Worm (Caenorhabditis elegans) whole organism, L2 larva: ENCODE results near the gene T10B5.10.

Source experiments
- ZK546.5 ChIP-seq: sonication (generic microtip); optimal IDR thresholded peaks from 2 replicates; lab custom pipeline; 2017; ENCODE audit warnings: missing biosample characterization, missing genetic modification characterization
- aly-2 ChIP-seq: fragments of 150-350 bp; optimal IDR thresholded peaks from 2 replicates; lab custom pipeline; 2014; ENCODE audit warnings: missing biosample characterization, missing genetic modification characterization
- ama-1 ChIP-seq: fragments of 150-350 bp; optimal IDR thresholded peaks from 2 replicates; lab custom pipeline; 2018; ENCODE audit warnings: inconsistent platforms
- fos-1 ChIP-seq: fragments of 150-350 bp; optimal IDR thresholded peaks from 2 replicates; lab custom pipeline; 2014; ENCODE audit warnings: missing biosample characterization, missing genetic modification characterization
- mab-5 ChIP-seq: fragments of 150-350 bp; optimal IDR thresholded peaks from 2 replicates; lab custom pipeline; 2014; ENCODE audit warnings: missing biosample characterization, missing genetic modification characterization
- sma-9 ChIP-seq, 2 experiments: fragments of 150-350 bp in 1 of 2; sonication (generic microtip) in 1 of 2; optimal IDR thresholded peaks; 2 replicates each; lab custom pipeline; 2014 to 2016; ENCODE audit warnings: missing genetic modification characterization in 2 of 2, mild to moderate bottlenecking in 1 of 2, missing biosample characterization in 1 of 2, missing compliant biosample characterization in 1 of 2, missing genetic modification reagents in 1 of 2, moderate library complexity in 1 of 2
- unc-39 ChIP-seq: fragments of 150-350 bp; optimal IDR thresholded peaks from 2 replicates; lab custom pipeline; 2014; ENCODE audit warnings: missing biosample characterization, missing genetic modification characterization
- unc-62 ChIP-seq: fragments of 150-350 bp; optimal IDR thresholded peaks from 2 replicates; lab custom pipeline; 2014; ENCODE audit warnings: missing biosample characterization, missing genetic modification reagents, missing genetic modification characterization
- zag-1 ChIP-seq: fragments of 150-350 bp; optimal IDR thresholded peaks from 2 replicates; lab custom pipeline; 2014; ENCODE audit warnings: missing biosample characterization, missing genetic modification characterization
- ztf-11 ChIP-seq: sonication (generic microtip); optimal IDR thresholded peaks from 2 replicates; lab custom pipeline; 2017; ENCODE audit warnings: missing biosample characterization, missing genetic modification characterization
- ztf-4 ChIP-seq: fragments of 150-350 bp; optimal IDR thresholded peaks from 2 replicates; lab custom pipeline; 2014; ENCODE audit warnings: missing biosample characterization, missing genetic modification characterization

DNA sequence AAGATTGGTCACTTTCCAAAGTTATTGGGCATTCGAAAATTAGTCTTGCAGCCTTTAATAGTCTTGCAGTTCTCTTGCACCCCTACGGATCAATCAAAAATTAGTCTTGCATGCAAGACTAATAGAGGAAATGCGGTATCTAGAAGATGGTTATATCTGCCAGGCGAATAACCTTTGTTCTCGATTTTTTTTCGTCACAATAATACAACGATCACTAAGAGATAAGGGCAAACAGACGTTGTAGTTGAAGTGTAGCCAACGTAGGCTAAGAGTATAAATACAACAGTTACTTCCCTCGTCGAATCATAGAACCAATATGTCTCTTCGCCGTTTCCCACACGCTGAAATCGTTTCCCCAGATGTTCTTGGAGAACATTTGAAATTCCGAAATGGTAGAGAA is 14.3 kb downstream of the T10B5.10 start, which contains the start of gene T10B5.8:
- TF ChIP-seq aly-2 (tag; lab: Kevin White, UChicago) (no peak), ZK546.5 (no peak), zag-1 (tag; lab: Kevin White, UChicago) (no peak), ama-1 (no peak), fos-1 (tag; lab: Kevin White, UChicago) (no peak), ztf-11 (tag; lab: Kevin White, UChicago) (no peak), unc-62 (no peak), mab-5 (tag; lab: Kevin White, UChicago) (no peak), sma-9 (GFP tag; optimal IDR thresholded peaks at IDR 0.05; lab: Kevin White, UChicago) (no peak), sma-9 (tag; optimal IDR thresholded peaks at IDR 0.05; lab: Kevin White, UChicago) (no peak), unc-39 (tag; lab: Kevin White, UChicago) (no peak), ztf-4 (tag; lab: Kevin White, UChicago) (no peak)
